Worm (Caenorhabditis elegans) whole organism, L1 larva: ENCODE results near the gene F54E12.2.

ENCODE experiments used
- C34B4.2 ChIP-seq: sonication (generic microtip); optimal IDR thresholded peaks from 2 replicates; lab custom pipeline; 2017; ENCODE audit warnings: mild to moderate bottlenecking, missing genetic modification characterization, missing compliant biosample characterization
- aha-1 ChIP-seq: fragments of 150-350 bp; optimal IDR thresholded peaks from 2 replicates; lab custom pipeline; 2014; ENCODE audit warnings: missing biosample characterization, missing genetic modification characterization
- alr-1 ChIP-seq: fragments of 200-800 bp; sonication (Bioruptor generic); optimal IDR thresholded peaks from 2 replicates; lab custom pipeline; 2018; ENCODE audit warnings: borderline replicate concordance, mild to moderate bottlenecking, missing genetic modification characterization, missing compliant biosample characterization
- ama-1 ChIP-seq: fragments of 150-350 bp; optimal IDR thresholded peaks from 2 replicates; lab custom pipeline; 2014
- dpl-1 ChIP-seq, 3 experiments: fragments of 150-350 bp in 2 of 3; sonication (generic microtip) in 1 of 3; optimal IDR thresholded peaks; 2 replicates each; lab custom pipeline; 2014 to 2017; ENCODE audit warnings: missing biosample characterization in 3 of 3, missing genetic modification characterization in 3 of 3, missing genetic modification reagents in 3 of 3
- fkh-10 ChIP-seq: sonication (generic microtip); optimal IDR thresholded peaks from 2 replicates; lab custom pipeline; 2017; ENCODE audit warnings: missing biosample characterization, missing genetic modification reagents, missing genetic modification characterization
- grh-1 ChIP-seq: fragments of 200-800 bp; sonication (Bioruptor generic); IDR thresholded peaks from 2 replicates; pipeline ENCODE4 v1.3.6; 2022; ENCODE audit warnings: missing genetic modification reagents, missing genetic modification characterization, missing compliant biosample characterization
- lin-13 ChIP-seq: fragments of 150-350 bp; optimal IDR thresholded peaks from 2 replicates; lab custom pipeline; 2014; ENCODE audit warnings: missing biosample characterization, missing genetic modification reagents, missing genetic modification characterization
- nhr-28 ChIP-seq: fragments of 150-350 bp; optimal IDR thresholded peaks from 2 replicates; lab custom pipeline; 2014; ENCODE audit warnings: missing biosample characterization, missing genetic modification characterization
- snpc-4 ChIP-seq: fragments of 150-350 bp; optimal IDR thresholded peaks from 2 replicates; lab custom pipeline; 2014; ENCODE audit warnings: missing biosample characterization, missing genetic modification characterization
- vab-15 ChIP-seq: sonication (generic microtip); optimal IDR thresholded peaks from 2 replicates; lab custom pipeline; 2017; ENCODE audit warnings: missing genotype, mild to moderate bottlenecking, missing genetic modification characterization, missing compliant biosample characterization
- ztf-11 ChIP-seq, 2 experiments: sonication (generic microtip); optimal IDR thresholded peaks; 2 replicates each; lab custom pipeline; 2016 to 2017; ENCODE audit warnings: missing genetic modification characterization in 2 of 2, missing biosample characterization in 1 of 2, missing compliant biosample characterization in 1 of 2

- TF ChIP-seq ztf-11 (tag; optimal IDR thresholded peaks at IDR 0.05; lab: Kevin White, UChicago), result no peak
- no peak for TF ChIP-seq ama-1 (lab: Kevin White, UChicago)
- no peak for TF ChIP-seq grh-1 (GFP tag; lab: Robert Waterston, UW)
- TF ChIP-seq aha-1, result no peak
- no peak for TF ChIP-seq dpl-1 (GFP tag; optimal IDR thresholded peaks at IDR 0.05; lab: Kevin White, UChicago)
- TF ChIP-seq C34B4.2 (tag; lab: Kevin White, UChicago), result no peak
- no peak for TF ChIP-seq lin-13 (GFP tag; lab: Kevin White, UChicago)
- no peak for TF ChIP-seq nhr-28
- no peak for TF ChIP-seq alr-1 (tag; lab: Kevin White, UChicago)
- no peak for TF ChIP-seq snpc-4 (tag; lab: Kevin White, UChicago)
- no peak for TF ChIP-seq vab-15 (tag; lab: Kevin White, UChicago)
- TF ChIP-seq fkh-10 (GFP tag; lab: Kevin White, UChicago), result no peak
These were observed 20.9 kb downstream of the F54E12.2 start for ce11 chrIV:11316106-11316505.
